Worm (Caenorhabditis elegans) whole organism, L4 larva: ENCODE results near the gene algn-8.

Experiments
- D1046.2 ChIP-seq: fragments of 200-800 bp; sonication (Bioruptor generic); IDR thresholded peaks from 2 replicates; pipeline ENCODE4 v1.3.6; 2022; ENCODE audit warnings: missing genetic modification characterization, missing compliant biosample characterization
- R02D3.7 ChIP-seq: fragments of 150-350 bp; sonication (generic microtip); optimal IDR thresholded peaks from 3 replicates; lab custom pipeline; 2014; ENCODE audit warnings: missing biosample characterization, missing genetic modification characterization
- T26A8.4 ChIP-seq: fragments of 200-800 bp; sonication (Bioruptor generic); IDR thresholded peaks from 2 replicates; pipeline ENCODE4 v1.3.6; 2022; ENCODE audit warnings: missing genetic modification characterization, missing compliant biosample characterization
- Y48G9A.11 ChIP-seq: fragments of 200-800 bp; sonication (Bioruptor generic); IDR thresholded peaks from 2 replicates; pipeline ENCODE4 v1.3.6; 2022; ENCODE audit warnings: missing genetic modification reagents, missing genetic modification characterization, missing compliant biosample characterization
- Y75B8A.6 ChIP-seq: fragments of 200-800 bp; sonication (Bioruptor generic); IDR thresholded peaks from 2 replicates; pipeline ENCODE4 v1.3.6; 2022; ENCODE audit warnings: missing genetic modification reagents, missing genetic modification characterization, missing compliant biosample characterization
- ZK337.2 ChIP-seq: fragments of 200-800 bp; sonication (Bioruptor generic); IDR thresholded peaks from 2 replicates; pipeline ENCODE4 v1.3.6; 2022; ENCODE audit warnings: missing genetic modification reagents, missing genetic modification characterization, missing compliant biosample characterization
- aha-1 ChIP-seq: fragments of 150-350 bp; peaks from one replicate; lab custom pipeline; 2014; ENCODE audit warnings: missing biosample characterization, missing genetic modification characterization
- ama-1 ChIP-seq: fragments of 150-350 bp; optimal IDR thresholded peaks from 2 replicates; lab custom pipeline; 2014; ENCODE audit warnings: inconsistent platforms, mixed read lengths
- arid-1 ChIP-seq: fragments of 200-800 bp; sonication (Bioruptor generic); conservative IDR thresholded peaks from 2 replicates; pipeline ENCODE4 v1.3.6; 2022; ENCODE audit warnings: missing genetic modification reagents, missing genetic modification characterization, missing compliant biosample characterization
- ceh-44 ChIP-seq: fragments of 200-800 bp; sonication (Bioruptor generic); IDR thresholded peaks from 2 replicates; pipeline ENCODE4 v1.3.6; 2022; ENCODE audit warnings: missing genetic modification reagents, missing genetic modification characterization, missing compliant biosample characterization
- ceh-62 ChIP-seq: sonication (generic microtip); optimal IDR thresholded peaks from 2 replicates; lab custom pipeline; 2017; ENCODE audit warnings: missing biosample characterization, missing genetic modification characterization
- cey-2 ChIP-seq: sonication (generic microtip); optimal IDR thresholded peaks from 3 replicates; lab custom pipeline; 2017; ENCODE audit warnings: missing genetic modification characterization, mild to moderate bottlenecking, missing compliant biosample characterization, antibody characterized with exemption, borderline replicate concordance; ENCODE audit not compliant: insufficient read depth
- ctbp-1 ChIP-seq: fragments of 200-800 bp; sonication (Bioruptor generic); IDR thresholded peaks from 2 replicates; pipeline ENCODE4 v1.3.6; 2022; ENCODE audit warnings: missing genetic modification reagents, missing genetic modification characterization, missing compliant biosample characterization
- daf-12 ChIP-seq: fragments of 150-350 bp; optimal IDR thresholded peaks from 2 replicates; lab custom pipeline; 2014; ENCODE audit warnings: missing biosample characterization, missing genetic modification reagents, missing genetic modification characterization
- daf-16 ChIP-seq, 3 experiments: sonication (generic microtip); optimal IDR thresholded peaks; 2 replicates each; lab custom pipeline; 2016 to 2017; ENCODE audit warnings: missing genetic modification characterization in 3 of 3, missing genetic modification reagents in 3 of 3, mild to moderate bottlenecking in 2 of 3, missing compliant biosample characterization in 2 of 3, missing biosample characterization in 1 of 3, moderate library complexity in 1 of 3
- daf-19 ChIP-seq: fragments of 200-800 bp; sonication (Bioruptor generic); conservative IDR thresholded peaks from 2 replicates; pipeline ENCODE4 v1.3.6; 2022; ENCODE audit warnings: missing genetic modification characterization, missing compliant biosample characterization
- duxl-1 ChIP-seq: sonication (generic microtip); optimal IDR thresholded peaks from 2 replicates; lab custom pipeline; 2016; ENCODE audit warnings: mild to moderate bottlenecking, missing genetic modification characterization, moderate library complexity, missing compliant biosample characterization; ENCODE audit not compliant: poor library complexity
- egl-43 ChIP-seq: fragments of 200-800 bp; sonication (Bioruptor generic); IDR thresholded peaks from 2 replicates; pipeline ENCODE4 v1.3.6; 2022; ENCODE audit warnings: missing genetic modification reagents, missing genetic modification characterization, missing compliant biosample characterization
- fkh-10 ChIP-seq: fragments of 150-350 bp; optimal IDR thresholded peaks from 2 replicates; lab custom pipeline; 2014; ENCODE audit warnings: missing biosample characterization, missing genetic modification reagents, missing genetic modification characterization
- jun-1 ChIP-seq: fragments of 150-350 bp; optimal IDR thresholded peaks from 2 replicates; lab custom pipeline; 2014; ENCODE audit warnings: missing biosample characterization, missing genetic modification reagents, missing genetic modification characterization
- lim-7 ChIP-seq: fragments of 200-800 bp; sonication (Bioruptor generic); IDR thresholded peaks from 2 replicates; pipeline ENCODE4 v1.3.6; 2022; ENCODE audit warnings: missing genetic modification characterization, missing compliant biosample characterization
- lin-1 ChIP-seq: fragments of 200-800 bp; sonication (Bioruptor generic); IDR thresholded peaks from 2 replicates; pipeline ENCODE4 v1.3.6; 2022; ENCODE audit warnings: missing genetic modification reagents, missing genetic modification characterization, missing compliant biosample characterization
- lin-15B ChIP-seq: fragments of 150-350 bp; sonication (generic microtip); optimal IDR thresholded peaks from 3 replicates; lab custom pipeline; 2014; ENCODE audit warnings: missing biosample characterization, missing genetic modification characterization
- lin-29 ChIP-seq: fragments of 200-800 bp; sonication (Bioruptor generic); IDR thresholded peaks from 2 replicates; pipeline ENCODE4 v1.3.6; 2022; ENCODE audit warnings: missing genetic modification reagents, missing genetic modification characterization, missing compliant biosample characterization
- madf-5 ChIP-seq, 2 experiments: fragments of 200-800 bp; sonication (Bioruptor generic); IDR thresholded peaks; 2 replicates each; pipeline ENCODE4 v1.3.6; 2022; ENCODE audit warnings: missing compliant biosample characterization in 2 of 2, missing genetic modification characterization in 2 of 2
- madf-9 ChIP-seq: fragments of 200-800 bp; sonication (Bioruptor generic); conservative IDR thresholded peaks from 2 replicates; pipeline ENCODE4 v1.3.6; 2022; ENCODE audit warnings: missing genetic modification reagents, missing genetic modification characterization, missing compliant biosample characterization
- mdl-1 ChIP-seq, 2 experiments: fragments of 150-350 bp in 1 of 2; sonication (generic microtip) in 1 of 2; optimal IDR thresholded peaks; 2 replicates each; lab custom pipeline; 2014 to 2017; ENCODE audit warnings: missing biosample characterization in 2 of 2, missing genetic modification characterization in 2 of 2
- mdt-29 ChIP-seq: fragments of 200-800 bp; sonication (Bioruptor generic); IDR thresholded peaks from 2 replicates; pipeline ENCODE4 v1.3.6; 2022; ENCODE audit warnings: missing genetic modification reagents, missing genetic modification characterization, missing compliant biosample characterization
- mep-1 ChIP-seq: fragments of 150-350 bp; sonication (generic microtip); optimal IDR thresholded peaks from 3 replicates; lab custom pipeline; 2014; ENCODE audit warnings: missing biosample characterization, missing genetic modification characterization
- mes-2 ChIP-seq: sonication (generic microtip); optimal IDR thresholded peaks from 2 replicates; lab custom pipeline; 2016; ENCODE audit warnings: missing genotype, mild to moderate bottlenecking, missing genetic modification characterization, missing compliant biosample characterization; ENCODE audit not compliant: poor library complexity, severe bottlenecking
- nhr-111 ChIP-seq: fragments of 200-800 bp; sonication (Bioruptor generic); optimal IDR thresholded peaks from 2 replicates; lab custom pipeline; 2018; ENCODE audit warnings: mild to moderate bottlenecking, missing genetic modification characterization, missing compliant biosample characterization
- nhr-28 ChIP-seq: fragments of 150-350 bp; optimal IDR thresholded peaks from 2 replicates; lab custom pipeline; 2014; ENCODE audit warnings: missing biosample characterization, missing genetic modification characterization
- nhr-48 ChIP-seq: sonication (generic microtip); optimal IDR thresholded peaks from 2 replicates; lab custom pipeline; 2016; ENCODE audit warnings: mild to moderate bottlenecking, missing genetic modification characterization, missing compliant biosample characterization
- nhr-76 ChIP-seq: fragments of 150-350 bp; optimal IDR thresholded peaks from 2 replicates; lab custom pipeline; 2014; ENCODE audit warnings: missing biosample characterization, missing genetic modification characterization
- nhr-77 ChIP-seq: fragments of 150-350 bp; optimal IDR thresholded peaks from 2 replicates; lab custom pipeline; 2014; ENCODE audit warnings: missing biosample characterization, missing genetic modification characterization
- pha-4 ChIP-seq, 2 experiments: fragments of 150-350 bp in 1 of 2; fragments of 200-800 bp in 1 of 2; sonication (Bioruptor generic) in 1 of 2; IDR thresholded peaks in 1 of 2; optimal IDR thresholded peaks in 1 of 2; 2 replicates each; pipeline versions ENCODE4 v1.3.6 to Lab custom; 2014 to 2022; ENCODE audit warnings: missing genetic modification characterization in 2 of 2, missing genetic modification reagents in 2 of 2, missing biosample characterization in 1 of 2, missing compliant biosample characterization in 1 of 2
- php-3 ChIP-seq: fragments of 200-800 bp; sonication (Bioruptor generic); IDR thresholded peaks from 2 replicates; pipeline ENCODE4 v1.3.6; 2022; ENCODE audit warnings: missing genetic modification reagents, missing genetic modification characterization, missing compliant biosample characterization
- sdz-12 ChIP-seq: fragments of 200-800 bp; sonication (Bioruptor generic); optimal IDR thresholded peaks from 2 replicates; lab custom pipeline; 2018; ENCODE audit warnings: mild to moderate bottlenecking, missing genetic modification characterization, missing compliant biosample characterization
- snpc-1.2 ChIP-seq: fragments of 200-800 bp; sonication (Bioruptor generic); IDR thresholded peaks from 2 replicates; pipeline ENCODE4 v1.3.6; 2022; ENCODE audit warnings: missing genetic modification reagents, missing genetic modification characterization, missing compliant biosample characterization
- spr-1 ChIP-seq: sonication (generic microtip); optimal IDR thresholded peaks from 2 replicates; lab custom pipeline; 2016; ENCODE audit warnings: mild to moderate bottlenecking, missing genetic modification characterization, missing compliant biosample characterization
- spr-3 ChIP-seq: fragments of 200-800 bp; sonication (Bioruptor generic); optimal IDR thresholded peaks from 2 replicates; lab custom pipeline; 2018; ENCODE audit warnings: mild to moderate bottlenecking, missing genetic modification characterization, missing compliant biosample characterization
- tag-97 ChIP-seq: fragments of 200-800 bp; sonication (Bioruptor generic); IDR thresholded peaks from 2 replicates; pipeline ENCODE4 v1.3.6; 2022; ENCODE audit warnings: missing genetic modification characterization, missing compliant biosample characterization
- vab-7 ChIP-seq: fragments of 200-800 bp; sonication (Bioruptor generic); IDR thresholded peaks from 2 replicates; pipeline ENCODE4 v1.3.6; 2022; ENCODE audit warnings: missing genetic modification reagents, missing genetic modification characterization, missing compliant biosample characterization
- zag-1 ChIP-seq: fragments of 150-350 bp; optimal IDR thresholded peaks from 2 replicates; lab custom pipeline; 2014; ENCODE audit warnings: missing biosample characterization, missing genetic modification characterization
- zip-11 ChIP-seq: fragments of 200-800 bp; sonication (Bioruptor generic); IDR thresholded peaks from 2 replicates; pipeline ENCODE4 v1.3.6; 2022; ENCODE audit warnings: missing genetic modification characterization, missing compliant biosample characterization

Gene algn-8

DNA sequence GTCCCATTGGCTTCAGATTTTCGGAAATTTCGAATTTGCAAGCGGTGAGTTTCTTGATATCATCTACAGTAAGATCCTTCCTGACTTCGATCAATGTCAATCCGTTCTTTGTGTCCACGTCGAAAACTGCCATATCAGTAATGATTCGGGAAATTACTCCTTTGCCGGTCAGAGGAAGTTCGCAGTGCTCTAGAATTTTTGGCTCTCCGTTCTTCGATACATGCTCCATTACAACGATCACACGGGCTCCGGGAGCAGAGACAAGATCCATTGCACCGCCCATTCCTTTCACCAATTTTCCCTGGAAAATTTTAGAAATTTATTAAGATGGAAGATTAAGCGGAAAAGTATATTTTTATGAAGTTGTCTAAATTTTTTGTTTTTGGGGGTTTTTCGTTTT, 48.3 kb upstream of the algn-8 start:
- TF ChIP-seq nhr-111 (peak; percentile 58), pha-4 (GFP tag; IDR thresholded peaks at IDR 0.05; lab: Robert Waterston, UW) (no peak), pha-4 (tag; optimal IDR thresholded peaks at IDR 0.05; lab: Kevin White, UChicago) (no peak), mdl-1 (tag; optimal IDR thresholded peaks at IDR 0.05; lab: Kevin White, UChicago) (no peak), mes-2 (peak; percentile 48), nhr-28 (tag; lab: Kevin White, UChicago) (no peak), Y48G9A.11 (GFP tag; lab: Robert Waterston, UW) (0 out of 2 replicates have a peak, but pooled peaks have one; percentile 38), ceh-62 (tag; lab: Kevin White, UChicago) (no peak), madf-5 (GFP tag; IDR thresholded peaks at IDR 0.05; lab: Robert Waterston, UW) (0 out of 4 replicates have a peak, but pooled peaks of 1 of the 2 experiments have one; percentile 36), zip-11 (GFP tag; lab: Robert Waterston, UW) (no peak), fkh-10 (no peak), madf-9 (GFP tag; lab: Robert Waterston, UW) (no peak), lim-7 (GFP tag; lab: Robert Waterston, UW) (0 out of 2 replicates have a peak, but pooled peaks have one; percentile 61), lin-29 (GFP tag; lab: Robert Waterston, UW) (0 out of 2 replicates have a peak, but pooled peaks have one; percentile 38), tag-97 (no peak), ZK337.2 (GFP tag; lab: Robert Waterston, UW) (0 out of 2 replicates have a peak, but pooled peaks have one; percentile 15), R02D3.7 (no peak), lin-1 (GFP tag; lab: Robert Waterston, UW) (no peak), vab-7 (GFP tag; lab: Robert Waterston, UW) (no peak), arid-1 (GFP tag; lab: Robert Waterston, UW) (0 out of 2 replicates have a peak, but pooled peaks have one; percentile 32), php-3 (0 out of 2 replicates have a peak, but pooled peaks have one; percentile 32), nhr-76 (tag; lab: Kevin White, UChicago) (no peak), jun-1 (tag; lab: Kevin White, UChicago) (no peak), nhr-77 (no peak), mep-1 (no peak), sdz-12 (GFP tag; lab: Kevin White, UChicago) (peak; percentile 65), T26A8.4 (GFP tag; lab: Robert Waterston, UW) (no peak; the same call in 1 of the 2 replicates), ama-1 (lab: Kevin White, UChicago) (peak; percentile 39), aha-1 (tag; lab: Kevin White, UChicago) (peak; percentile 12), lin-15B (tag; lab: Kevin White, UChicago) (no peak), egl-43 (GFP tag; lab: Robert Waterston, UW) (peak; percentile 58; the same call in 1 of the 2 replicates), ctbp-1 (GFP tag; lab: Robert Waterston, UW) (0 out of 2 replicates have a peak, but pooled peaks have one; percentile 24), nhr-48 (no peak), spr-3 (no peak), ceh-44 (GFP tag; lab: Robert Waterston, UW) (no peak), D1046.2 (0 out of 2 replicates have a peak, but pooled peaks have one; percentile 25), Y75B8A.6 (GFP tag; lab: Robert Waterston, UW) (no peak), spr-1 (tag; lab: Kevin White, UChicago) (no peak), daf-19 (no peak), cey-2 (no peak), duxl-1 (tag; lab: Kevin White, UChicago) (peak; percentile 8), snpc-1.2 (GFP tag; lab: Robert Waterston, UW) (peak; percentile 21; the same call in 1 of the 2 replicates), daf-16 (GFP tag; optimal IDR thresholded peaks at IDR 0.05; lab: Kevin White, UChicago) (no peak), daf-16 (tag; optimal IDR thresholded peaks at IDR 0.05; lab: Kevin White, UChicago) (peak; percentile 14), mdt-29 (GFP tag; lab: Robert Waterston, UW) (peak; percentile 6; the same call in 1 of the 2 replicates), daf-12 (tag; lab: Kevin White, UChicago) (no peak), zag-1 (tag; lab: Kevin White, UChicago) (no peak)
